Worm (Caenorhabditis elegans): ENCODE results near the gene srz-79.

srz-79 gene

ce11 chrIV:3497909-3498308 is 4.5 kb downstream of the srz-79 start, which contains the start of gene ceh-53:
Gene ceh-53 (plus strand): TSS chrIV:3498209.
- TF ChIP-seq unc-62 (GFP tag; optimal IDR thresholded peaks at IDR 0.05), result no peak

- TF ChIP-seq unc-62 (GFP tag; optimal IDR thresholded peaks at IDR 0.05), result no peak
Observed at ce11 chrIV:3501981-3502736, 8.7 kb downstream of the srz-79 start.

ce11 chrIV:3504144-3504543 is 10.7 kb downstream of the srz-79 start, which contains the start of gene srz-83:
Gene srz-83 (plus strand): TSS chrIV:3504444.
- TF ChIP-seq unc-62 (GFP tag; optimal IDR thresholded peaks at IDR 0.05), result no peak

ce11 chrIV:3505940-3506339 is 12.5 kb downstream of the srz-79 start:
- no peak for TF ChIP-seq unc-62 (GFP tag; optimal IDR thresholded peaks at IDR 0.05)

- TF ChIP-seq unc-62 (GFP tag; optimal IDR thresholded peaks at IDR 0.05), result no peak
Observed at ce11 chrIV:3509477-3510063, 16.2 kb downstream of the srz-79 start, which contains the start of gene ced-10. Gene ced-10 (minus strand): TSS chrIV:3509527.

ce11 chrIV:3514467-3514866 is 21.1 kb downstream of the srz-79 start, which contains the start of gene tsg-101:
Gene tsg-101 (minus strand): TSS chrIV:3514567.
- no peak for TF ChIP-seq unc-62 (GFP tag; optimal IDR thresholded peaks at IDR 0.05)

ce11 chrIV:3515412-3516046 is 22.1 kb downstream of the srz-79 start:
- TF ChIP-seq unc-62 (GFP tag; optimal IDR thresholded peaks at IDR 0.05), result no peak

ce11 chrIV:3516586-3516985 is 23.2 kb downstream of the srz-79 start, which contains the start of gene unc-33:
Gene unc-33 (plus strand): TSS chrIV:3516886.
- TF ChIP-seq unc-62 (GFP tag; optimal IDR thresholded peaks at IDR 0.05), result no peak

- TF ChIP-seq unc-62 (GFP tag; optimal IDR thresholded peaks at IDR 0.05), result no peak
Observed at ce11 chrIV:3517582-3517981, 24.2 kb downstream of the srz-79 start.

ce11 chrIV:3519352-3519751 is 25.9 kb downstream of the srz-79 start:
- TF ChIP-seq unc-62 (GFP tag; optimal IDR thresholded peaks at IDR 0.05), result no peak

- TF ChIP-seq unc-62 (GFP tag; optimal IDR thresholded peaks at IDR 0.05), result no peak
Observed at ce11 chrIV:3520374-3520773, 27.0 kb downstream of the srz-79 start.

ce11 chrIV:3520957-3521356 is 27.5 kb downstream of the srz-79 start:
- TF ChIP-seq unc-62 (GFP tag; optimal IDR thresholded peaks at IDR 0.05), result no peak

- TF ChIP-seq unc-62 (GFP tag; optimal IDR thresholded peaks at IDR 0.05), result no peak
Observed at ce11 chrIV:3521710-3522109, 28.3 kb downstream of the srz-79 start.

ce11 chrIV:3523419-3523818 is 30.0 kb downstream of the srz-79 start:
- TF ChIP-seq unc-62 (GFP tag; optimal IDR thresholded peaks at IDR 0.05), result no peak

- TF ChIP-seq unc-62 (GFP tag; optimal IDR thresholded peaks at IDR 0.05), result no peak
Observed at ce11 chrIV:3524584-3525020, 31.2 kb downstream of the srz-79 start.

- TF ChIP-seq unc-62 (GFP tag; optimal IDR thresholded peaks at IDR 0.05), result no peak
Observed at ce11 chrIV:3526144-3526797, 32.9 kb downstream of the srz-79 start.
